Worm (Caenorhabditis elegans) whole organism, late embryonic: ENCODE results near the gene Y73F8A.36.

Source experiments
- K02D7.2 ChIP-seq: sonication (generic microtip); optimal IDR thresholded peaks from 2 replicates; lab custom pipeline; 2017; ENCODE audit warnings: mild to moderate bottlenecking, missing genetic modification characterization, missing compliant biosample characterization
- ama-1 ChIP-seq: fragments of 150-350 bp; optimal IDR thresholded peaks from 2 replicates; lab custom pipeline; 2014
- ceh-19 ChIP-seq: fragments of 200-800 bp; sonication (Bioruptor generic); optimal IDR thresholded peaks from 2 replicates; lab custom pipeline; 2018; ENCODE audit warnings: mild to moderate bottlenecking, missing genetic modification characterization, missing compliant biosample characterization
- che-1 ChIP-seq: sonication (generic microtip); optimal IDR thresholded peaks from 2 replicates; lab custom pipeline; 2016; ENCODE audit warnings: mild to moderate bottlenecking, missing genetic modification characterization, missing compliant biosample characterization
- ets-4 ChIP-seq: sonication (generic microtip); optimal IDR thresholded peaks from 2 replicates; lab custom pipeline; 2016; ENCODE audit warnings: missing genetic modification characterization, missing compliant biosample characterization
- pha-4 ChIP-seq: fragments of 150-350 bp; optimal IDR thresholded peaks from 2 replicates; lab custom pipeline; 2018; ENCODE audit warnings: missing biosample characterization, missing genetic modification reagents, missing genetic modification characterization
- pqm-1 ChIP-seq: sonication (generic microtip); optimal IDR thresholded peaks from 2 replicates; lab custom pipeline; 2016; ENCODE audit warnings: missing genetic modification characterization, missing compliant biosample characterization
- rnt-1 ChIP-seq: sonication (generic microtip); optimal IDR thresholded peaks from 2 replicates; lab custom pipeline; 2016; ENCODE audit warnings: missing genetic modification characterization, missing compliant biosample characterization

DNA sequence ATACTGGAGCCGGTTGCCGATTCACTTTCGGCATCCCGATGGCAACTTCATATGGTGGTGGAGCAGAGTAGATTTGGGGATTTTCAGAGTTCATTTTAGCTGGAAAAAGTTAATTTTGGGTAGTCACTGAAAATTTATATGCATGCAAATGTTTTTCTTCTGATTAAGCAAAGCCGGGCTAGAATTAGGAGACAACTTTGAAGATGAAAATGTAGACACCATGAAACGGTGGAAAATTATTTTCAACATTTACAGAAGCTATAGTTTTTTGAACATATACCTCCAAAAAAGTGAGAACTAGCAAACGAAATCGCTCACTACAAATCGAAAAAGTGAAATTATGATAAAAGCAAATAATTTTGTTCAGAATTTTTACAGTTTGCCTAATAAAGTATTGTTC, 25.5 kb upstream of the Y73F8A.36 start, which contains the start of gene Y40H7A.11:
- TF ChIP-seq K02D7.2 (tag; lab: Kevin White, UChicago) (no peak), rnt-1 (tag; lab: Kevin White, UChicago) (no peak), ets-4 (tag; lab: Kevin White, UChicago) (no peak), pqm-1 (no peak), ama-1 (lab: Kevin White, UChicago) (no peak), che-1 (tag; lab: Kevin White, UChicago) (no peak), ceh-19 (GFP tag; lab: Kevin White, UChicago) (no peak), pha-4 (tag; lab: Kevin White, UChicago) (no peak)
